Worm (Caenorhabditis elegans) whole organism, L1 larva: ENCODE data around the gene ifo-1.

ENCODE experiments used
- C16A3.4 ChIP-seq: fragments of 150-350 bp; optimal IDR thresholded peaks from 2 replicates; lab custom pipeline; 2014; ENCODE audit warnings: missing biosample characterization, missing genetic modification characterization
- C34B4.2 ChIP-seq: sonication (generic microtip); optimal IDR thresholded peaks from 2 replicates; lab custom pipeline; 2017; ENCODE audit warnings: mild to moderate bottlenecking, missing genetic modification characterization, missing compliant biosample characterization
- Y116A8C.19 ChIP-seq: sonication (generic microtip); optimal IDR thresholded peaks from 2 replicates; lab custom pipeline; 2016; ENCODE audit warnings: missing compliant biosample characterization, missing genetic modification characterization, borderline replicate concordance
- aha-1 ChIP-seq: fragments of 150-350 bp; optimal IDR thresholded peaks from 2 replicates; lab custom pipeline; 2014; ENCODE audit warnings: missing biosample characterization, missing genetic modification characterization
- blmp-1 ChIP-seq: fragments of 150-350 bp; optimal IDR thresholded peaks from 2 replicates; lab custom pipeline; 2014; ENCODE audit warnings: missing biosample characterization, missing genetic modification characterization
- ceh-63 ChIP-seq: fragments of 200-800 bp; sonication (Bioruptor generic); optimal IDR thresholded peaks from 2 replicates; lab custom pipeline; 2018; ENCODE audit warnings: mild to moderate bottlenecking, missing genetic modification characterization, missing compliant biosample characterization
- ceh-88 ChIP-seq: fragments of 200-800 bp; sonication (Bioruptor generic); IDR thresholded peaks from 2 replicates; pipeline ENCODE4 v1.3.6; 2022; ENCODE audit warnings: missing genetic modification characterization, missing compliant biosample characterization
- ceh-90 ChIP-seq: sonication (generic microtip); optimal IDR thresholded peaks from 2 replicates; lab custom pipeline; 2016; ENCODE audit warnings: missing genetic modification characterization, missing compliant biosample characterization
- ces-1 ChIP-seq: fragments of 150-350 bp; optimal IDR thresholded peaks from 2 replicates; lab custom pipeline; 2014; ENCODE audit warnings: missing biosample characterization, missing genetic modification reagents, missing genetic modification characterization
- efl-1 ChIP-seq, 4 experiments: fragments of 150-350 bp; optimal IDR thresholded peaks in 3 of 4; peaks in 1 of 4; 1 replicate in 1 of 4; 2 replicates in 3 of 4; lab custom pipeline; 2014; ENCODE audit warnings: missing biosample characterization in 2 of 4, missing genetic modification characterization in 2 of 4, missing genetic modification reagents in 2 of 4
- egl-13 ChIP-seq: sonication (generic microtip); optimal IDR thresholded peaks from 2 replicates; lab custom pipeline; 2016; ENCODE audit warnings: missing genotype, missing genetic modification reagents, missing genetic modification characterization, missing compliant biosample characterization
- elt-3 ChIP-seq, 6 experiments: fragments of 150-350 bp in 1 of 6; sonication (generic microtip); optimal IDR thresholded peaks; 2 replicates each; lab custom pipeline; 2017 to 2018; ENCODE audit warnings: missing biosample characterization in 6 of 6, missing genetic modification characterization in 6 of 6, inconsistent platforms in 1 of 6
- fkh-10 ChIP-seq: sonication (generic microtip); optimal IDR thresholded peaks from 2 replicates; lab custom pipeline; 2017; ENCODE audit warnings: missing biosample characterization, missing genetic modification reagents, missing genetic modification characterization
- fos-1 ChIP-seq: fragments of 150-350 bp; optimal IDR thresholded peaks from 2 replicates; lab custom pipeline; 2014; ENCODE audit warnings: missing biosample characterization, missing genetic modification characterization
- hlh-17 ChIP-seq: fragments of 200-800 bp; sonication (Bioruptor generic); optimal IDR thresholded peaks from 2 replicates; lab custom pipeline; 2018; ENCODE audit warnings: missing genetic modification characterization, mild to moderate bottlenecking, missing compliant biosample characterization, moderate library complexity, borderline replicate concordance
- irx-1 ChIP-seq: sonication (generic microtip); optimal IDR thresholded peaks from 2 replicates; lab custom pipeline; 2016; ENCODE audit warnings: missing genetic modification characterization, missing compliant biosample characterization
- lin-13 ChIP-seq: fragments of 150-350 bp; optimal IDR thresholded peaks from 2 replicates; lab custom pipeline; 2014; ENCODE audit warnings: missing biosample characterization, missing genetic modification reagents, missing genetic modification characterization
- lin-14 ChIP-seq: fragments of 200-800 bp; sonication (Bioruptor generic); optimal IDR thresholded peaks from 2 replicates; lab custom pipeline; 2018; ENCODE audit warnings: mild to moderate bottlenecking, missing genetic modification characterization, moderate library complexity, missing compliant biosample characterization
- lin-15B ChIP-seq: fragments of 150-350 bp; sonication (generic microtip); optimal IDR thresholded peaks from 3 replicates; lab custom pipeline; 2014; ENCODE audit warnings: missing biosample characterization, missing genetic modification characterization
- lin-35 ChIP-seq, 2 experiments: fragments of 150-350 bp; optimal IDR thresholded peaks; 2 replicates each; lab custom pipeline; 2014; ENCODE audit warnings: missing biosample characterization in 2 of 2, missing genetic modification characterization in 2 of 2, missing genetic modification reagents in 2 of 2
- lsy-2 ChIP-seq, 2 experiments: fragments of 150-350 bp; optimal IDR thresholded peaks; 2 replicates each; lab custom pipeline; 2014; ENCODE audit warnings: missing biosample characterization in 2 of 2, missing genetic modification characterization in 2 of 2
- mab-9 ChIP-seq: fragments of 200-800 bp; sonication (Bioruptor generic); IDR thresholded peaks from 2 replicates; pipeline ENCODE4 v1.3.6; 2022; ENCODE audit warnings: missing genetic modification reagents, missing genetic modification characterization, missing compliant biosample characterization
- mef-2 ChIP-seq: fragments of 150-350 bp; optimal IDR thresholded peaks from 2 replicates; lab custom pipeline; 2014; ENCODE audit warnings: missing biosample characterization, missing genetic modification characterization
- mep-1 ChIP-seq: fragments of 150-350 bp; optimal IDR thresholded peaks from 2 replicates; lab custom pipeline; 2014; ENCODE audit warnings: missing biosample characterization, missing genetic modification characterization
- nhr-19 ChIP-seq: fragments of 200-800 bp; sonication (Bioruptor generic); conservative IDR thresholded peaks from 2 replicates; pipeline ENCODE4 v1.3.6; 2022; ENCODE audit warnings: missing genetic modification characterization, missing compliant biosample characterization
- nhr-237 ChIP-seq: fragments of 150-350 bp; optimal IDR thresholded peaks from 2 replicates; lab custom pipeline; 2014; ENCODE audit warnings: missing biosample characterization, missing genetic modification characterization
- nhr-71 ChIP-seq: sonication (generic microtip); optimal IDR thresholded peaks from 2 replicates; lab custom pipeline; 2016; ENCODE audit warnings: mild to moderate bottlenecking, missing genetic modification characterization, moderate library complexity, missing compliant biosample characterization
- nhr-77 ChIP-seq: fragments of 150-350 bp; optimal IDR thresholded peaks from 2 replicates; lab custom pipeline; 2014; ENCODE audit warnings: missing biosample characterization, missing genetic modification characterization
- nhr-85 ChIP-seq: sonication (generic microtip); peaks from one replicate; lab custom pipeline; 2016; ENCODE audit warnings: missing genetic modification characterization, inconsistent platforms, missing compliant biosample characterization
- nhr-90 ChIP-seq: sonication (generic microtip); optimal IDR thresholded peaks from 2 replicates; lab custom pipeline; 2016; ENCODE audit warnings: mild to moderate bottlenecking, missing genetic modification characterization, missing compliant biosample characterization; ENCODE audit not compliant: poor library complexity
- skn-1 ChIP-seq: fragments of 150-350 bp; optimal IDR thresholded peaks from 2 replicates; lab custom pipeline; 2014; ENCODE audit warnings: missing biosample characterization, missing genetic modification characterization
- swsn-7 ChIP-seq: sonication (generic microtip); optimal IDR thresholded peaks from 2 replicates; lab custom pipeline; 2016; ENCODE audit warnings: missing genetic modification characterization, missing compliant biosample characterization
- unc-62 ChIP-seq: fragments of 150-350 bp; optimal IDR thresholded peaks from 2 replicates; lab custom pipeline; 2014; ENCODE audit warnings: missing biosample characterization, missing genetic modification reagents, missing genetic modification characterization
- unc-86 ChIP-seq: sonication (generic microtip); optimal IDR thresholded peaks from 2 replicates; lab custom pipeline; 2016; ENCODE audit warnings: missing genetic modification characterization, missing compliant biosample characterization
- vab-15 ChIP-seq: sonication (generic microtip); optimal IDR thresholded peaks from 2 replicates; lab custom pipeline; 2017; ENCODE audit warnings: missing genotype, mild to moderate bottlenecking, missing genetic modification characterization, missing compliant biosample characterization
- zip-4 ChIP-seq: fragments of 200-800 bp; sonication (Bioruptor generic); optimal IDR thresholded peaks from 2 replicates; lab custom pipeline; 2018; ENCODE audit warnings: mild to moderate bottlenecking, missing genetic modification characterization, moderate library complexity, missing compliant biosample characterization
- ztf-11 ChIP-seq, 2 experiments: sonication (generic microtip); optimal IDR thresholded peaks; 2 replicates each; lab custom pipeline; 2016 to 2017; ENCODE audit warnings: missing genetic modification characterization in 2 of 2, missing biosample characterization in 1 of 2, missing compliant biosample characterization in 1 of 2

ifo-1 gene

DNA sequence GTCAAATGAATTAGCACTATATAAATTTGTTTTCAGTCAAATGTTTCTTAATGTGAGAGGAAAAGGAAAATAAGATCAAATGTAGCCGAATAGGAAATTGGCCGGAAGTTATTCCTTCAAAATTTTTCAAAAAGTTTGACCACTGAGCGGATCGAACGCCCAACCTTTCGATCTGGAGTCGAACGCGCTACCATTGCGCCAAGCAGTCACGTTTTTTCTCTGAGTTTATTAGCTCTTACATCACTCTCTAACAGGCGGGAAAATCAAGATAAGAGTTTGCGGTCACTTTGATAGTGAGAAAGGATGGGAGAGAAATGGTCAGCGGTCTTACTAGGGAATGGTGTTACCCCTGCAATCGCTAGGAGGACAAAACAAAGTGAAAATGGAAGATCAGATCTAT, 17.6 kb upstream of the ifo-1 start (continued):
- TF ChIP-seq hlh-17 (GFP tag; lab: Kevin White, UChicago) (no peak), lin-14 (peak; percentile 16), C34B4.2 (no peak), nhr-90 (tag; lab: Kevin White, UChicago) (peak; percentile 51), ceh-88 (GFP tag; lab: Robert Waterston, UW) (no peak), Y116A8C.19 (tag; lab: Kevin White, UChicago) (no peak), lsy-2 (tag; optimal IDR thresholded peaks at IDR 0.05; lab: Kevin White, UChicago) (no peak), nhr-71 (tag; lab: Kevin White, UChicago) (no peak), swsn-7 (tag; lab: Kevin White, UChicago) (peak; percentile 12), mab-9 (no peak), zip-4 (GFP tag; lab: Kevin White, UChicago) (no peak), irx-1 (tag; lab: Kevin White, UChicago) (no peak), nhr-19 (GFP tag; lab: Robert Waterston, UW) (peak; percentile 57), skn-1 (tag; lab: Kevin White, UChicago) (peak; percentile 4), elt-3 (tag; optimal IDR thresholded peaks at IDR 0.05; lab: Kevin White, UChicago) (peak in 2 of 6 experiments; percentile 18 to 29), aha-1 (tag; lab: Kevin White, UChicago) (no peak), egl-13 (no peak), ceh-90 (tag; lab: Kevin White, UChicago) (no peak), nhr-85 (tag; lab: Kevin White, UChicago) (peak; percentile 48), lin-35 (GFP tag; optimal IDR thresholded peaks at IDR 0.05; lab: Kevin White, UChicago) (peak; percentile 15 to 66), C16A3.4 (peak; percentile 6), unc-86 (tag; lab: Kevin White, UChicago) (no peak), mep-1 (tag; lab: Kevin White, UChicago) (no peak)

- no peak for TF ChIP-seq ces-1 (GFP tag; lab: Kevin White, UChicago)
- TF ChIP-seq unc-86 (tag; lab: Kevin White, UChicago): no peak
- no peak for TF ChIP-seq nhr-237 (tag; lab: Kevin White, UChicago)
- TF ChIP-seq nhr-77: no peak
- TF ChIP-seq vab-15 (tag; lab: Kevin White, UChicago): no peak
- no peak for TF ChIP-seq nhr-19 (GFP tag; lab: Robert Waterston, UW)
- TF ChIP-seq blmp-1 (tag; lab: Kevin White, UChicago): no peak
- no peak for TF ChIP-seq efl-1 (optimal IDR thresholded peaks at IDR 0.05; lab: Kevin White, UChicago)
- peak in 1 of 2 experiments; percentile 57 for TF ChIP-seq efl-1 (GFP tag; optimal IDR thresholded peaks at IDR 0.05 in 1 of 2; lab: Kevin White, UChicago)
Observed at ce11 chrIV:7342144-7342543, 15.7 kb upstream of the ifo-1 start.

- TF ChIP-seq unc-62: no peak
- no peak for TF ChIP-seq mef-2 (tag; lab: Kevin White, UChicago)
- no peak for TF ChIP-seq ztf-11 (tag; optimal IDR thresholded peaks at IDR 0.05; lab: Kevin White, UChicago)
- TF ChIP-seq mab-9: no peak
- TF ChIP-seq lin-15B (tag; lab: Kevin White, UChicago): no peak
- no peak for TF ChIP-seq swsn-7 (tag; lab: Kevin White, UChicago)
- no peak for TF ChIP-seq lsy-2 (tag; optimal IDR thresholded peaks at IDR 0.05; lab: Kevin White, UChicago)
- TF ChIP-seq efl-1 (optimal IDR thresholded peaks at IDR 0.05; lab: Kevin White, UChicago): no peak
- no peak for TF ChIP-seq efl-1 (GFP tag; optimal IDR thresholded peaks at IDR 0.05 in 1 of 2; lab: Kevin White, UChicago)
- TF ChIP-seq aha-1 (tag; lab: Kevin White, UChicago): no peak
Observed at ce11 chrIV:7339095-7339494, 12.6 kb upstream of the ifo-1 start.

ce11 chrIV:7338042-7338441, 11.6 kb upstream of the ifo-1 start:
- TF ChIP-seq fkh-10 (GFP tag; lab: Kevin White, UChicago): no peak
- no peak for TF ChIP-seq fos-1 (tag; lab: Kevin White, UChicago)
- no peak for TF ChIP-seq lsy-2 (tag; optimal IDR thresholded peaks at IDR 0.05; lab: Kevin White, UChicago)
- TF ChIP-seq Y116A8C.19 (tag; lab: Kevin White, UChicago): no peak
- no peak for TF ChIP-seq ceh-63 (GFP tag; lab: Kevin White, UChicago)
- TF ChIP-seq lin-13 (GFP tag; lab: Kevin White, UChicago): no peak
- TF ChIP-seq, all 84 proteins: peak for 0
